Worm (Caenorhabditis elegans) whole organism, midembryonic: ENCODE measurements around the gene T22B7.8.

Experiments used
- T22C8.4 ChIP-seq: fragments of 200-800 bp; sonication (Bioruptor generic); IDR thresholded peaks from 2 replicates; pipeline ENCODE4 v1.3.6; 2022; ENCODE audit warnings: missing genetic modification characterization, missing compliant biosample characterization
- cog-1 ChIP-seq: sonication (generic microtip); optimal IDR thresholded peaks from 2 replicates; lab custom pipeline; 2016; ENCODE audit warnings: missing genetic modification characterization, missing compliant biosample characterization
- flt-1 ChIP-seq: fragments of 200-800 bp; sonication (Bioruptor generic); IDR thresholded peaks from 2 replicates; pipeline ENCODE4 v1.3.6; 2022; ENCODE audit warnings: missing genetic modification characterization, missing compliant biosample characterization
- klf-2 ChIP-seq: fragments of 200-800 bp; sonication (Bioruptor generic); conservative IDR thresholded peaks from 2 replicates; pipeline ENCODE4 v1.3.6; 2022; ENCODE audit warnings: missing genetic modification reagents, missing genetic modification characterization, missing compliant biosample characterization
- med-1 ChIP-seq: sonication (generic microtip); optimal IDR thresholded peaks from 2 replicates; lab custom pipeline; 2017; ENCODE audit warnings: missing genetic modification characterization, mild to moderate bottlenecking, missing compliant biosample characterization, antibody characterized with exemption, missing genetic modification reagents; ENCODE audit not compliant: insufficient read depth
- ref-1 ChIP-seq: fragments of 200-800 bp; sonication (Bioruptor generic); conservative IDR thresholded peaks from 2 replicates; pipeline ENCODE4 v1.3.6; 2022; ENCODE audit warnings: missing genetic modification reagents, missing genetic modification characterization, missing compliant biosample characterization
- tab-1 ChIP-seq: fragments of 200-800 bp; sonication (Bioruptor generic); IDR thresholded peaks from 2 replicates; pipeline ENCODE4 v1.3.6; 2022; ENCODE audit warnings: missing genetic modification characterization, missing compliant biosample characterization
- ztf-23 ChIP-seq: fragments of 200-800 bp; sonication (Bioruptor generic); IDR thresholded peaks from 2 replicates; pipeline ENCODE4 v1.3.6; 2022; ENCODE audit warnings: missing genetic modification reagents, missing genetic modification characterization, missing compliant biosample characterization
- ztf-29 ChIP-seq: fragments of 200-800 bp; sonication (Bioruptor generic); IDR thresholded peaks from 2 replicates; pipeline ENCODE4 v1.3.6; 2022; ENCODE audit warnings: missing genetic modification reagents, missing genetic modification characterization, missing compliant biosample characterization

T22B7.8 gene

DNA sequence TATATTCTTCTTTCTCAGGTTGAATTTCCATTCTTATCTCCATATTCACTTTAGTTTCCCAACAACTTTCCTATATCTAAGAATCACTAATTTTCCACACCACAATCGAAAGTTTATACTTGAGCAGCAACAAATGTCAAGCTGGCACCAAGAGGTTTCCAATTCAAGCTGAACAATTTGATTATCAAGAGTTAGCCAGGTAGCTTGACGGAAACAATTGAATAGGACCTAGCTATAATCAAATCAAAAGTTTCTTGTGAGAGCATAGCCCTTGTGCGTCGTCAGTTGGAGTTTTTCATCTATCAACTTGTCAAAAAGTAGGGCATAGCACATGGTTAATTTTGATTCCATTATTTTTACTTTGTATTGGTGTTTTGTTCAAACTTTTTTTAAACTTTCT is 23.9 kb downstream of the T22B7.8 start:
- no peak for TF ChIP-seq ztf-29 (GFP tag; lab: Robert Waterston, UW)
- no peak for TF ChIP-seq flt-1 (GFP tag; lab: Robert Waterston, UW)
- no peak for TF ChIP-seq klf-2 (GFP tag; lab: Robert Waterston, UW)
- no peak for TF ChIP-seq med-1 (GFP tag; lab: Kevin White, UChicago)
- TF ChIP-seq T22C8.4 (GFP tag; lab: Robert Waterston, UW): no peak
- no peak for TF ChIP-seq ref-1 (GFP tag; lab: Robert Waterston, UW)
- TF ChIP-seq cog-1 (tag; lab: Kevin White, UChicago): no peak
- no peak for TF ChIP-seq tab-1 (GFP tag; lab: Robert Waterston, UW)
- TF ChIP-seq ztf-23 (GFP tag; lab: Robert Waterston, UW): no peak

DNA sequence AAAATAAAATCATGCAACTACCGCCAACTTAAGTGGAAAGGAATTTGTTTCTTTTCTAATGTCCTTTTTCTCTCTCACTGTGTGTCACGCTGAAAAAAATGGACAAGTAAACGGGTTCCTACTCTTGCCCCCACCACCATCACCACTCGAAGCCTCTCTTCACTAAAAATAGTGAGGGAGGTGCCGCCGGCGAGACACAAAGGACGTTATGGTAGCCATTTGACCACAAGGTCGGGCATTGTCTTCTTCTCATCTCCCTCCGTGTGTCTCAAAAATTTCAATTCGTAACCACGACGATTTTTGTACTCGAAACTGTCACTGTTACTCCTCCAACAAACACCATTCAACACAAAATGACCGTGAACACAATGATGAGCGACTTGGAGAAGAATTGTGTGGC is 27.9 kb downstream of the T22B7.8 start, which contains the start of gene T22B7.22:
Gene T22B7.22, plus strand, starts transcription at position 354 of the 400 bp plus-strand sequence.
- no peak for TF ChIP-seq ref-1 (GFP tag; lab: Robert Waterston, UW)
- no peak for TF ChIP-seq ztf-23 (GFP tag; lab: Robert Waterston, UW)
- no peak for TF ChIP-seq T22C8.4 (GFP tag; lab: Robert Waterston, UW)
- no peak for TF ChIP-seq flt-1 (GFP tag; lab: Robert Waterston, UW)
- TF ChIP-seq tab-1 (GFP tag; lab: Robert Waterston, UW): no peak

DNA sequence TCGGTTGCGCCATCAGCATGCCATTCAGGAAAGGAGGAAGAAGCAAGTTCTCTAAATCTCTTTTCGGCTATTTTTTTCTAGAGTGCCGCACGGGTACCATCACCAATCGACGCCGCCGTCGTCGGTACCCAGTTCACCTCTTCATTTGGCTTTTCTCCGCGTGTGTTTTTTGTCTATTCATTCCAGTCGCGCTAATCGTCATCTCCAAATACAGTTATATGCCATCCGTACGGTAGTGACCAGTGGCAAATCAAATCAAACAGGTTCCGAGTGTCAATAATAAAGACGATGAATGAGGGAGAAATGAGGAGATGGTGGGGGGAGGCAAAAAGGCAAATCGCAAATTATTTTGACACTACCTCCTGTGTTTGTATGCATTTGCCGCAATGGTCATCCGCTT is 29.5 kb downstream of the T22B7.8 start:
- TF ChIP-seq ztf-29 (GFP tag; lab: Robert Waterston, UW): no peak
- TF ChIP-seq T22C8.4 (GFP tag; lab: Robert Waterston, UW): no peak
- no peak for TF ChIP-seq klf-2 (GFP tag; lab: Robert Waterston, UW)
- no peak for TF ChIP-seq med-1 (GFP tag; lab: Kevin White, UChicago)
- no peak for TF ChIP-seq flt-1 (GFP tag; lab: Robert Waterston, UW)
- no peak for TF ChIP-seq tab-1 (GFP tag; lab: Robert Waterston, UW)
- no peak for TF ChIP-seq ztf-23 (GFP tag; lab: Robert Waterston, UW)
- TF ChIP-seq ref-1 (GFP tag; lab: Robert Waterston, UW): no peak

DNA sequence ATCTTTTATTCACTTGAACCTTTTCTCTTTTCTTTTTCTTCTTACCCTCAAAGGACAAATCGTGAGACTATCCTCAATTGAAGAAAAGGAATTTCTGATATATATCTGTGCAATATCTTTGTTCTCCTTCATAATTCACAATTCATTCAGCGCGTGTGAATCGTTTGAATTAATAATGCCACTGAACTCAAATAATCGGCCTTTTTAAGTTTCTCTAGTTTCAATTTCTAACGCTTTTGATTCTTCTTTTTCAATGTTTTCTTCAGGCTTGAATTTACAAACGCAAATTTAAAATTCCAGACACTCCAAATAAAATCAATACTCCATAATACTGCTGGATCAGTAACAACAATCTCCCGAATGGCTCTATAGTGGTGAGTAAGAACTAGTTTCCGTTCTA is 31.8 kb downstream of the T22B7.8 start, which contains the start of gene egl-13:
Gene egl-13, plus strand, starts transcription at position 301 of the 400 bp plus-strand sequence.
- TF ChIP-seq ztf-29 (GFP tag; lab: Robert Waterston, UW) (no peak), ref-1 (GFP tag; lab: Robert Waterston, UW) (no peak), T22C8.4 (GFP tag; lab: Robert Waterston, UW) (no peak), flt-1 (GFP tag; lab: Robert Waterston, UW) (no peak), klf-2 (GFP tag; lab: Robert Waterston, UW) (no peak), ztf-23 (GFP tag; lab: Robert Waterston, UW) (no peak), med-1 (GFP tag; lab: Kevin White, UChicago) (no peak), cog-1 (tag; lab: Kevin White, UChicago) (no peak), tab-1 (GFP tag; lab: Robert Waterston, UW) (no peak)

DNA sequence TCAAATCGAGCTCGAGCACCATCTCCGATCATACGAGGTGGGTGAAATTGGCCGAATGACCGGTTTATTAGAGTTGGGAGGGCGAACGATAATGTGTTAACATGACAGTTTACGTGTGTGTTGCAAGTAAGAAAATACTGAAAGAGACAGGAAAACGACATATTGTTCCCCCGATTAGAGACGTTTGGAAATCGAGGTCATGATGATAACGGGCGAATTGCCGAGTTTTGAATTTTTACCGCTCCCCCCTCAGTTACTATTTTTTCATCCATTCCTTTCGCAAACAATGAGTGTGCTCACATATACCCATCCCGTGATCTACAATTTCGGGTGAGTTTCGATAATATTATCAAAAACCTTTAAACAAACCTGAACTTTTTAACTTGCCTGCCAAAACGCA is 38.0 kb downstream of the T22B7.8 start:
- TF ChIP-seq T22C8.4 (GFP tag; lab: Robert Waterston, UW): no peak
- TF ChIP-seq ztf-29 (GFP tag; lab: Robert Waterston, UW): no peak
- TF ChIP-seq ref-1 (GFP tag; lab: Robert Waterston, UW): no peak
- TF ChIP-seq klf-2 (GFP tag; lab: Robert Waterston, UW): no peak
- no peak for TF ChIP-seq med-1 (GFP tag; lab: Kevin White, UChicago)
- no peak for TF ChIP-seq ztf-23 (GFP tag; lab: Robert Waterston, UW)
- no peak for TF ChIP-seq cog-1 (tag; lab: Kevin White, UChicago)
- no peak for TF ChIP-seq flt-1 (GFP tag; lab: Robert Waterston, UW)
- no peak for TF ChIP-seq tab-1 (GFP tag; lab: Robert Waterston, UW)

DNA sequence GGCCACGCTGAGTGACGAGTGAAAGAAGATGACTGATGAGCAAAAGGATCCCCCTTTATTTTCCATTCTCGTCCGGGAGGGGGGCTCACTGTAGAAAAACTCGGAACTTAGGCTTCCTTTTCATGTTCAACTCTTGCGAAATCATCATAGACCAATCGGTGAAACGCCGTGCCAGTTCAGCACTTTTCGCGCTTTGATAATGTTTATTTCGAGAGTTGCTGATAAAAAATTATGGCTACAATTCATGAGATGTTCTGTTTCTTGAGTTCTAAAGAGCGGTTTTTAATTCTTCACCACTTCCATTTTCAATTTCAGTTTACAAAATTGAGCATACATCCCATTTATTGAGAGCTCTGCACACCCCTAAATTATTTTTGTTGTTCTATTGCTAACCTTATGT is 39.1 kb downstream of the T22B7.8 start:
- TF ChIP-seq tab-1 (GFP tag; lab: Robert Waterston, UW) (no peak), ztf-23 (GFP tag; lab: Robert Waterston, UW) (no peak), T22C8.4 (GFP tag; lab: Robert Waterston, UW) (no peak), med-1 (GFP tag; lab: Kevin White, UChicago) (no peak)

DNA sequence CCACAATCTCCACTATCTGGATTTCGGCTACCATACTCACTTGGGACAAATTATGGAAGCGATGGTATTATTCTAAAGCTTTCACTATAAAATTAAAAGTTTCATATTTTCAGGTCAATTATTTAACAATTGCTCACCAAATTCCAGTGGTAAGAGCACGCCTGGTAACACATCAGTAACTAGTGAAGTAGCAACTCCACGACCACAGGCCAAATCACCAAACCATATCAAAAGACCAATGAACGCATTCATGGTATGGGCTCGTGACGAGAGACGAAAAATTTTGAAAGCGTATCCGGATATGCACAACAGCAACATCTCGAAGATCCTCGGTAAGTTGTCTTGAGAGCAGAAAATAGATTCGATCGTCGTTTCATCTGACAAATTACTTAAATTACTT is 40.9 kb downstream of the T22B7.8 start:
- no peak for TF ChIP-seq ref-1 (GFP tag; lab: Robert Waterston, UW)
- TF ChIP-seq ztf-29 (GFP tag; lab: Robert Waterston, UW): no peak
- TF ChIP-seq cog-1 (tag; lab: Kevin White, UChicago): no peak
- no peak for TF ChIP-seq ztf-23 (GFP tag; lab: Robert Waterston, UW)
- TF ChIP-seq flt-1 (GFP tag; lab: Robert Waterston, UW): no peak
- no peak for TF ChIP-seq tab-1 (GFP tag; lab: Robert Waterston, UW)
- no peak for TF ChIP-seq klf-2 (GFP tag; lab: Robert Waterston, UW)
- no peak for TF ChIP-seq T22C8.4 (GFP tag; lab: Robert Waterston, UW)

DNA sequence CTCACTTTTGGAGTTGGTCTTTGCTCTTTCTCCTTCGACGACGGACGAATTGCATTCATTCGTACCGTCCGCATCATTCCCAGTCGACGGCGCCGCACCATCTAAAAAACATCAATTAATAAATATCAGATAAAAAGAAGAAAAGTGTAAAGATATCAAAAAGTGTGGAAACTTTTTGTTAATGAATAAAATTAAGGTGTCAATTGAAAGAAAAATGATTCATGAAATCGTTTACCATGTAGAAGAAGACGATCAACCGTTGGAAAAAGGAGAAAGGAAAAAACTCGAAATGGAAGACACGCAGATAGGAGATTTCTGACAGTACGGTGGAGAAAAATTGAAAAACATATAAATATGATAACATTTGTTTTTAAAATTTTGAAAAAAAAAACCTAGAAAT is 48.4 kb downstream of the T22B7.8 start, which contains the start of gene set-19:
Gene set-19, minus strand, starts transcription at position 101 of the 400 bp plus-strand sequence.
- TF ChIP-seq med-1 (GFP tag; lab: Kevin White, UChicago) (no peak), ztf-23 (GFP tag; lab: Robert Waterston, UW) (no peak), T22C8.4 (GFP tag; lab: Robert Waterston, UW) (no peak), ref-1 (GFP tag; lab: Robert Waterston, UW) (no peak), tab-1 (GFP tag; lab: Robert Waterston, UW) (no peak), ztf-29 (GFP tag; lab: Robert Waterston, UW) (no peak), cog-1 (tag; lab: Kevin White, UChicago) (no peak)

DNA sequence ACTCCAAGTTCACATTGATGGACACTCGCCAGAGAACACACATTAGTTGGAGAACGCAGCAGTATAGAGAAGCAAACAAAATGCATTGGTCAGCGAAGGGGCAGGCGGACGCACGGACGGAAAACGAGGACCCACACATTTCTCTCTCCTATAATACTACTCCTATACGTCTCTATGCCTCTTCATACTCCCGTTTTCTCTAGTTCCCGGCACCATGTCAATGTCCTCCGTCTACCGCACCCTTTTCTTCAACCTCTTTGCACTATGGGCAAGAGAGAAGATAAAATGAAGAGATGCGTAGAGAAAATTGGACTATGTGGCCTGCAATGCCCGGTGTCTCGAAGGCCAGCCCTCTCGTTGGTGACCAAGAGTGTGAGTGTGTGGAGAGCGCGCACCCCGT is 54.3 kb downstream of the T22B7.8 start, which contains the start of gene set-20:
Gene set-20, minus strand, starts transcription at position 94 of the 400 bp plus-strand sequence.
- TF ChIP-seq klf-2 (GFP tag; lab: Robert Waterston, UW) (no peak), cog-1 (tag; lab: Kevin White, UChicago) (peak; percentile 87), flt-1 (GFP tag; lab: Robert Waterston, UW) (peak; percentile 69)
